Fruit fly (Drosophila melanogaster) whole organism, embryonic: ENCODE measurements around the gene CG2993.

Experiments
- Bgb ChIP-seq: fragments of 200-800 bp; sonication (Bioruptor generic); IDR thresholded peaks from 2 replicates; pipeline ENCODE4 v1.3.6; 2022; ENCODE audit warnings: missing biosample characterization, missing genetic modification characterization; ENCODE audit not compliant: partially characterized antibody
- BtbVII ChIP-seq: fragments of 200-800 bp; sonication (Bioruptor generic); optimal IDR thresholded peaks from 3 replicates; lab custom pipeline; 2017; ENCODE audit warnings: missing biosample characterization, mild to moderate bottlenecking, missing genetic modification characterization
- CG10147 ChIP-seq: fragments of 200-800 bp; sonication (Bioruptor generic); optimal IDR thresholded peaks from 2 replicates; lab custom pipeline; 2019; ENCODE audit warnings: missing biosample characterization, mild to moderate bottlenecking, missing genetic modification characterization, moderate library complexity
- CG1024 ChIP-seq: fragments of 200-800 bp; sonication (Bioruptor generic); IDR thresholded peaks from 2 replicates; pipeline ENCODE4 v1.3.6; 2022; ENCODE audit warnings: missing biosample characterization, missing genetic modification characterization
- CG10366 ChIP-seq: fragments of 200-800 bp; sonication (Bioruptor generic); IDR thresholded peaks from 2 replicates; pipeline ENCODE4 v1.3.6; 2022; ENCODE audit warnings: missing biosample characterization, missing genetic modification characterization
- CG13424 ChIP-seq: fragments of 200-800 bp; sonication (Bioruptor generic); optimal IDR thresholded peaks from 2 replicates; lab custom pipeline; 2019; ENCODE audit warnings: missing biosample characterization, mild to moderate bottlenecking, missing genetic modification characterization, moderate library complexity
- CG14050 ChIP-seq: fragments of 200-800 bp; sonication (Bioruptor generic); IDR thresholded peaks from 3 replicates; pipeline ENCODE4 v1.3.6; 2022; ENCODE audit warnings: missing biosample characterization, missing genetic modification characterization
- CG15514 ChIP-seq: fragments of 200-800 bp; sonication (Bioruptor generic); optimal IDR thresholded peaks from 3 replicates; lab custom pipeline; 2017; ENCODE audit warnings: missing biosample characterization, missing genetic modification characterization, mild to moderate bottlenecking, moderate library complexity, missing genetic modification reagents
- CG17385 ChIP-seq: fragments of 200-800 bp; sonication (Bioruptor generic); optimal IDR thresholded peaks from 3 replicates; lab custom pipeline; 2018; ENCODE audit warnings: missing biosample characterization, mild to moderate bottlenecking, missing genetic modification characterization
- CG1792 ChIP-seq: fragments of 200-800 bp; sonication (Bioruptor generic); optimal IDR thresholded peaks from 2 replicates; lab custom pipeline; 2016; ENCODE audit warnings: missing biosample characterization, missing genetic modification characterization
- CG2889 ChIP-seq: fragments of 200-800 bp; sonication (Bioruptor generic); IDR thresholded peaks from 3 replicates; pipeline ENCODE4 v1.3.6; 2022; ENCODE audit warnings: missing biosample characterization, missing genetic modification characterization
- CG4424 ChIP-seq: fragments of 200-800 bp; sonication (Bioruptor generic); optimal IDR thresholded peaks from 3 replicates; lab custom pipeline; 2016; ENCODE audit warnings: missing biosample characterization, missing genetic modification characterization
- CG4820 ChIP-seq: fragments of 200-800 bp; sonication (Bioruptor generic); optimal IDR thresholded peaks from 3 replicates; lab custom pipeline; 2016; ENCODE audit warnings: missing biosample characterization, missing genetic modification characterization
- CG5245 ChIP-seq: fragments of 200-800 bp; sonication (Bioruptor generic); optimal IDR thresholded peaks from 3 replicates; lab custom pipeline; 2016; ENCODE audit warnings: missing biosample characterization, missing genetic modification characterization
- CG5953 ChIP-seq: fragments of 200-800 bp; sonication (Bioruptor generic); IDR thresholded peaks from 2 replicates; pipeline ENCODE4 v1.3.6; 2022; ENCODE audit warnings: missing biosample characterization, missing genetic modification characterization
- CG7745 ChIP-seq: fragments of 200-800 bp; sonication (Bioruptor generic); optimal IDR thresholded peaks from 2 replicates; lab custom pipeline; 2018; ENCODE audit warnings: missing biosample characterization, mild to moderate bottlenecking, missing genetic modification characterization, moderate library complexity
- CG8089 ChIP-seq: fragments of 200-800 bp; sonication (Bioruptor generic); optimal IDR thresholded peaks from 3 replicates; lab custom pipeline; 2016; ENCODE audit warnings: missing biosample characterization, missing genetic modification characterization
- CG9215 ChIP-seq: fragments of 200-800 bp; sonication (Bioruptor generic); IDR thresholded peaks from 2 replicates; pipeline ENCODE4 v1.3.6; 2022; ENCODE audit warnings: missing biosample characterization, missing genetic modification characterization
- Chrac-16 ChIP-seq: fragments of 200-800 bp; sonication (Bioruptor generic); optimal IDR thresholded peaks from 3 replicates; lab custom pipeline; 2016; ENCODE audit warnings: missing biosample characterization, missing genetic modification characterization
- Dll ChIP-seq: fragments of 200-800 bp; sonication (Bioruptor generic); IDR thresholded peaks from 4 replicates; pipeline ENCODE4 v1.3.6; 2022; ENCODE audit warnings: missing biosample characterization, missing genetic modification characterization; ENCODE audit not compliant: partially characterized antibody
- Hr3 ChIP-seq: fragments of 200-800 bp; sonication (Bioruptor generic); optimal IDR thresholded peaks from 3 replicates; lab custom pipeline; 2016; ENCODE audit warnings: missing biosample characterization, missing genetic modification characterization
- NC2α ChIP-seq: fragments of 200-800 bp; sonication (Bioruptor generic); optimal IDR thresholded peaks from 2 replicates; lab custom pipeline; 2016; ENCODE audit warnings: missing biosample characterization, missing genetic modification characterization
- NFAT ChIP-seq: fragments of 200-800 bp; sonication (Bioruptor generic); IDR thresholded peaks from 2 replicates; pipeline ENCODE4 v1.3.6; 2022; ENCODE audit warnings: missing biosample characterization, missing genetic modification characterization
- Neu2 ChIP-seq: fragments of 200-800 bp; sonication (Bioruptor generic); optimal IDR thresholded peaks from 3 replicates; lab custom pipeline; 2016; ENCODE audit warnings: missing biosample characterization, missing genetic modification characterization, borderline replicate concordance
- Nf-YC ChIP-seq: fragments of 200-800 bp; optimal IDR thresholded peaks from 3 replicates; lab custom pipeline; 2019; ENCODE audit warnings: missing biosample characterization, mild to moderate bottlenecking, missing genetic modification characterization, moderate library complexity
- Oli ChIP-seq: fragments of 200-800 bp; sonication (Bioruptor generic); optimal IDR thresholded peaks from 2 replicates; lab custom pipeline; 2018; ENCODE audit warnings: missing biosample characterization, mild to moderate bottlenecking, missing genetic modification characterization, moderate library complexity
- Opbp ChIP-seq: fragments of 200-800 bp; sonication (Bioruptor generic); IDR thresholded peaks from 3 replicates; pipeline ENCODE4 v1.3.6; 2022; ENCODE audit warnings: missing biosample characterization, missing genetic modification characterization; ENCODE audit not compliant: partially characterized antibody
- Ravus ChIP-seq: fragments of 200-800 bp; sonication (Bioruptor generic); IDR thresholded peaks from 2 replicates; pipeline ENCODE4 v1.3.6; 2022; ENCODE audit warnings: missing biosample characterization, missing genetic modification characterization
- Rfx ChIP-seq: fragments of 200-800 bp; sonication (Bioruptor generic); IDR thresholded peaks from 2 replicates; pipeline ENCODE4 v1.3.6; 2022; ENCODE audit warnings: missing biosample characterization, missing genetic modification characterization
- Stat92E ChIP-seq, 3 experiments: fragments of >200 bp in 2 of 3; fragments of 200-800 bp in 1 of 3; sonication (Bioruptor generic) in 1 of 3; optimal IDR thresholded peaks; 2 replicates each; lab custom pipeline; 2017 to 2019; ENCODE audit warnings: missing biosample characterization in 3 of 3, missing genetic modification characterization in 3 of 3, mild to moderate bottlenecking in 1 of 3, moderate library complexity in 1 of 3
- bbx ChIP-seq: fragments of 200-800 bp; sonication (Bioruptor generic); IDR thresholded peaks from 2 replicates; pipeline ENCODE4 v1.3.6; 2022; ENCODE audit warnings: missing biosample characterization, missing genetic modification characterization; ENCODE audit not compliant: partially characterized antibody
- danr ChIP-seq: fragments of 200-800 bp; sonication (Bioruptor generic); IDR thresholded peaks from 2 replicates; pipeline ENCODE4 v1.3.6; 2022; ENCODE audit warnings: missing biosample characterization, missing genetic modification characterization
- ftz-f1 ChIP-seq: fragments of 200-800 bp; sonication (Bioruptor generic); optimal IDR thresholded peaks from 2 replicates; lab custom pipeline; 2016; ENCODE audit warnings: missing biosample characterization, missing genetic modification characterization
- gfzf ChIP-seq: fragments of 200-800 bp; sonication (Bioruptor generic); optimal IDR thresholded peaks from 2 replicates; lab custom pipeline; 2016; ENCODE audit warnings: missing biosample characterization, mild to moderate bottlenecking, missing genetic modification characterization, moderate library complexity
- hkb ChIP-seq, 2 experiments: fragments of 200-800 bp in 1 of 2; fragments of >200 bp in 1 of 2; sonication (Bioruptor generic) in 1 of 2; IDR thresholded peaks in 1 of 2; optimal IDR thresholded peaks in 1 of 2; 2 replicates each; pipeline versions ENCODE4 v1.3.6 to Lab custom; 2017 to 2022; ENCODE audit warnings: missing biosample characterization in 1 of 2, missing genetic modification characterization in 1 of 2
- ind ChIP-seq: fragments of 200-800 bp; sonication (Bioruptor generic); optimal IDR thresholded peaks from 3 replicates; lab custom pipeline; 2016; ENCODE audit warnings: missing biosample characterization, missing genetic modification characterization
- odd ChIP-seq: fragments of 200-800 bp; sonication (Bioruptor generic); optimal IDR thresholded peaks from 2 replicates; lab custom pipeline; 2017; ENCODE audit warnings: missing biosample characterization, mild to moderate bottlenecking, missing genetic modification characterization
- pan ChIP-seq, 4 experiments: fragments of >200 bp in 3 of 4; fragments of 200-800 bp in 1 of 4; sonication (Bioruptor generic) in 1 of 4; optimal IDR thresholded peaks in 3 of 4; IDR thresholded peaks in 1 of 4; 2 replicates each; pipeline versions ENCODE4 v1.3.6 to Lab custom; 2017 to 2022; ENCODE audit warnings: missing biosample characterization in 2 of 4, missing genetic modification characterization in 2 of 4, mixed read lengths in 1 of 4
- pita ChIP-seq: fragments of 200-800 bp; sonication (Bioruptor generic); optimal IDR thresholded peaks from 2 replicates; lab custom pipeline; 2017; ENCODE audit warnings: missing biosample characterization, mild to moderate bottlenecking, missing genetic modification characterization
- rib ChIP-seq: fragments of 200-800 bp; sonication (Bioruptor generic); IDR thresholded peaks from 2 replicates; pipeline ENCODE4 v1.3.6; 2022; ENCODE audit warnings: missing biosample characterization, missing genetic modification characterization
- run ChIP-seq: fragments of 200-800 bp; sonication (Bioruptor generic); optimal IDR thresholded peaks from 3 replicates; lab custom pipeline; 2018; ENCODE audit warnings: missing biosample characterization, mild to moderate bottlenecking, missing genetic modification characterization
- schlank ChIP-seq: fragments of 200-800 bp; sonication (Bioruptor generic); optimal IDR thresholded peaks from 2 replicates; lab custom pipeline; 2018; ENCODE audit warnings: missing biosample characterization, mild to moderate bottlenecking, missing genetic modification characterization
- sisA ChIP-seq: fragments of 200-800 bp; sonication (Bioruptor generic); IDR thresholded peaks from 2 replicates; pipeline ENCODE4 v1.3.6; 2022; ENCODE audit warnings: missing biosample characterization, missing genetic modification characterization
- tna ChIP-seq: fragments of 200-800 bp; sonication (Bioruptor generic); IDR thresholded peaks from 2 replicates; pipeline ENCODE4 v1.3.6; 2022; ENCODE audit warnings: missing biosample characterization, missing genetic modification characterization; ENCODE audit not compliant: partially characterized antibody
- unpg ChIP-seq: fragments of 200-800 bp; sonication (Bioruptor generic); optimal IDR thresholded peaks from 3 replicates; lab custom pipeline; 2018; ENCODE audit warnings: missing biosample characterization, mild to moderate bottlenecking, missing genetic modification characterization, moderate library complexity
- vnd ChIP-seq: fragments of 200-800 bp; sonication (Bioruptor generic); IDR thresholded peaks from 3 replicates; pipeline ENCODE4 v1.3.6; 2022; ENCODE audit warnings: missing biosample characterization, missing genetic modification characterization; ENCODE audit not compliant: partially characterized antibody
- vvl ChIP-seq: fragments of 200-800 bp; sonication (Bioruptor generic); IDR thresholded peaks from 2 replicates; pipeline ENCODE4 v1.3.6; 2022; ENCODE audit warnings: missing biosample characterization, missing genetic modification characterization
- wek ChIP-seq: fragments of 200-800 bp; sonication (Bioruptor generic); optimal IDR thresholded peaks from 3 replicates; lab custom pipeline; 2018; ENCODE audit warnings: missing biosample characterization, mild to moderate bottlenecking, missing genetic modification characterization, moderate library complexity

Gene CG2993

dm6 chr3R:7813981-7814529 is 4.2 kb upstream of the CG2993 start, which contains the start of gene CG34384 (continued):
- peak; percentile 41; the same call in 1 of the 2 replicates for TF ChIP-seq NFAT (GFP tag; lab: Robert Waterston, UW)
- no peak for TF ChIP-seq Opbp
- no peak for TF ChIP-seq CG2889 (GFP tag; lab: Robert Waterston, UW)
- TF ChIP-seq Stat92E (GFP tag; optimal IDR thresholded peaks at IDR 0.05; lab: Kevin White, UChicago), result no peak
- TF ChIP-seq Nf-YC (tag; lab: Kevin White, UChicago), result peak; percentile 66
- TF ChIP-seq Oli (tag; lab: Kevin White, UChicago), result peak; percentile 67
- TF ChIP-seq CG15514 (GFP tag; lab: Kevin White, UChicago), result peak; percentile 86
- no peak for TF ChIP-seq rib (GFP tag; lab: Robert Waterston, UW)
- TF ChIP-seq CG5245, result peak; percentile 42
- no peak for TF ChIP-seq run
- TF ChIP-seq CG4820 (GFP tag; lab: Kevin White, UChicago), result peak; percentile 60
- no peak for TF ChIP-seq CG5953 (GFP tag; lab: Robert Waterston, UW)
- TF ChIP-seq CG1024 (GFP tag; lab: Robert Waterston, UW), result no peak
- TF ChIP-seq Hr3 (GFP tag; lab: Kevin White, UChicago), result no peak
- TF ChIP-seq NC2α (GFP tag; lab: Kevin White, UChicago), result no peak
- peak; percentile 71 for TF ChIP-seq BtbVII
- TF ChIP-seq bbx (GFP tag; lab: Robert Waterston, UW), result no peak
- TF ChIP-seq ftz-f1 (GFP tag; lab: Kevin White, UChicago), result no peak
- peak; percentile 18 for TF ChIP-seq odd (GFP tag; lab: Kevin White, UChicago)
- no peak for TF ChIP-seq pita (GFP tag; lab: Kevin White, UChicago)
- TF ChIP-seq wek (GFP tag; lab: Kevin White, UChicago), result no peak
- peak; percentile 59 for TF ChIP-seq ind
- TF ChIP-seq gfzf, result no peak
- TF ChIP-seq Rfx (GFP tag; lab: Robert Waterston, UW), result peak; percentile 29; the same call in 1 of the 2 replicates
- peak; percentile 14 for TF ChIP-seq Chrac-16 (GFP tag; lab: Kevin White, UChicago)
- no peak for TF ChIP-seq CG14050 (GFP tag; lab: Robert Waterston, UW)
- TF ChIP-seq CG7745 (tag; lab: Kevin White, UChicago), result no peak
- TF ChIP-seq CG1792 (GFP tag; lab: Kevin White, UChicago), result no peak
- no peak for TF ChIP-seq schlank
- TF ChIP-seq Ravus (GFP tag; lab: Robert Waterston, UW), result no peak
- TF ChIP-seq danr (GFP tag; lab: Robert Waterston, UW), result no peak
- TF ChIP-seq unpg (GFP tag; lab: Kevin White, UChicago), result peak; percentile 14
- no peak for TF ChIP-seq CG10366 (GFP tag; lab: Robert Waterston, UW)
- TF ChIP-seq hkb (optimal IDR thresholded peaks at IDR 0.05; lab: Kevin White, UChicago), result no peak
- TF ChIP-seq hkb (GFP tag; IDR thresholded peaks at IDR 0.05; lab: Robert Waterston, UW), result peak; percentile 41; the same call in 1 of the 2 replicates
- no peak for TF ChIP-seq pan (optimal IDR thresholded peaks at IDR 0.05; lab: Kevin White, UChicago)
- TF ChIP-seq pan (GFP tag; optimal IDR thresholded peaks at IDR 0.05 in 1 of 2, IDR thresholded peaks at IDR 0.05 in 1 of 2), result no peak
- peak; percentile 69 for TF ChIP-seq CG4424
- no peak for TF ChIP-seq Bgb (GFP tag; lab: Robert Waterston, UW)
- TF ChIP-seq vnd (GFP tag; lab: Robert Waterston, UW), result no peak
- no peak for TF ChIP-seq Dll
- TF ChIP-seq Neu2, result no peak
- TF ChIP-seq vvl (GFP tag; lab: Robert Waterston, UW), result no peak
- peak; percentile 50 for TF ChIP-seq CG17385 (GFP tag; lab: Kevin White, UChicago)
- TF ChIP-seq tna (GFP tag; lab: Robert Waterston, UW), result no peak
- TF ChIP-seq CG9215 (GFP tag; lab: Robert Waterston, UW), result peak; percentile 30
- TF ChIP-seq CG13424, result peak; percentile 64
- peak; percentile 72 for TF ChIP-seq CG10147 (GFP tag; lab: Kevin White, UChicago)
- peak; percentile 17; the same call in 1 of the 2 replicates for TF ChIP-seq sisA (GFP tag; lab: Robert Waterston, UW)
- TF ChIP-seq CG8089 (GFP tag; lab: Kevin White, UChicago), result peak; percentile 8
